Worm (Caenorhabditis elegans): ENCODE measurements around the gene C05G5.1.

Gene C05G5.1

DNA sequence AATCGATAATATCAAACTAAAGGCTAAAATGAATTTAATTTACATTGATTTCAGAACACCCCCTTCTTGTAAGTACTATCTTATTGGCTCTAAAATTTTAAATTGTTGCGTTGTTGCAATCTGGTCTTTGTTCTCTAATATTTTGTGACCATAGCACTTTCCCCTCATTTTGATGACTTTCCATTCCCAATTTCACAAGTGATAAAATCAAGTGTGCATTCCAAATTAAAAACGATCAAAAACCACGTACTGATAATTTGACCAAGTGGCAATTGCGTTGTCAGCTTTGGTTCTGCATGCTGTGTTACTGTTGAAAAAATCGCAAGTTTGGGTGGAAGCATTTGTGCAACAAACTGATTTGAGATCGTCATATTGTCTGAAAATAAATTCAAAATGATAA, 30.4 kb upstream of the C05G5.1 start:
- TF ChIP-seq dmd-6 (GFP tag; IDR thresholded peaks at IDR 0.05) = peak; percentile 52
- TF ChIP-seq nhr-11 (tag; optimal IDR thresholded peaks at IDR 0.05) = no peak
- no peak for TF ChIP-seq mes-2 (tag; optimal IDR thresholded peaks at IDR 0.05; ENCODE audit: poor library complexity, severe bottlenecking)
- TF ChIP-seq hlh-11 (tag; optimal IDR thresholded peaks at IDR 0.05) = peak; percentile 6
- no peak for TF ChIP-seq dpl-1 (GFP tag; optimal IDR thresholded peaks at IDR 0.05)
- no peak for TF ChIP-seq gei-8 (GFP tag; optimal IDR thresholded peaks at IDR 0.05)
- TF ChIP-seq ZK546.5 (tag; optimal IDR thresholded peaks at IDR 0.05) = no peak
- peak; percentile 65 for TF ChIP-seq pqm-1 (tag; optimal IDR thresholded peaks at IDR 0.05)
- TF ChIP-seq saeg-2 (GFP tag; IDR thresholded peaks at IDR 0.05) = no peak
- TF ChIP-seq nhr-42 (GFP tag; IDR thresholded peaks at IDR 0.05) = no peak
- TF ChIP-seq arid-1 (GFP tag; conservative IDR thresholded peaks at IDR 0.05) = no peak
- TF ChIP-seq aha-1 (tag) = peak; percentile 63
- TF ChIP-seq T26A8.4 (GFP tag; IDR thresholded peaks at IDR 0.05) = no peak
- TF ChIP-seq zfp-3 (GFP tag; conservative IDR thresholded peaks at IDR 0.05) = no peak
- peak; percentile 1 for TF ChIP-seq dve-1 (tag; optimal IDR thresholded peaks at IDR 0.05; ENCODE audit: insufficient read depth)
- peak; percentile 40 for TF ChIP-seq nhr-28 (tag; optimal IDR thresholded peaks at IDR 0.05)

- TF ChIP-seq F26F4.8 (GFP tag; conservative IDR thresholded peaks at IDR 0.05) (no peak), mep-1 (tag; optimal IDR thresholded peaks at IDR 0.05) (no peak), lin-38 (GFP tag; IDR thresholded peaks at IDR 0.05) (no peak), aha-1 (tag) (peak; percentile 9), spr-3 (GFP tag; optimal IDR thresholded peaks at IDR 0.05) (no peak), Y48G9A.11 (GFP tag; IDR thresholded peaks at IDR 0.05) (no peak), cey-2 (tag; optimal IDR thresholded peaks at IDR 0.05; ENCODE audit: borderline replicate concordance, insufficient read depth) (no peak), skn-1 (tag; optimal IDR thresholded peaks at IDR 0.05) (no peak), F10B5.3 (tag; optimal IDR thresholded peaks at IDR 0.05) (no peak), hlh-11 (tag; optimal IDR thresholded peaks at IDR 0.05) (peak; percentile 56), madf-9 (GFP tag; conservative IDR thresholded peaks at IDR 0.05) (no peak), Y75B8A.6 (GFP tag; IDR thresholded peaks at IDR 0.05) (no peak), nhr-102 (tag; optimal IDR thresholded peaks at IDR 0.05) (no peak), zip-2 (tag; optimal IDR thresholded peaks at IDR 0.05) (no peak), nhr-28 (tag; optimal IDR thresholded peaks at IDR 0.05) (peak; percentile 79), pqm-1 (tag; optimal IDR thresholded peaks at IDR 0.05) (peak; percentile 73), pha-4 (GFP tag; IDR thresholded peaks at IDR 0.05) (no peak), pha-4 (tag; optimal IDR thresholded peaks at IDR 0.05) (no peak), Y105C5A.15 (GFP tag; IDR thresholded peaks at IDR 0.05) (no peak), nhr-237 (tag; optimal IDR thresholded peaks at IDR 0.05) (no peak), nhr-48 (tag; optimal IDR thresholded peaks at IDR 0.05) (no peak), zfp-2 (tag; optimal IDR thresholded peaks at IDR 0.05) (no peak), dmd-6 (GFP tag; IDR thresholded peaks at IDR 0.05) (peak; percentile 68), duxl-1 (tag; optimal IDR thresholded peaks at IDR 0.05; ENCODE audit: poor library complexity) (no peak), unc-62 (GFP tag; optimal IDR thresholded peaks at IDR 0.05 in 1 of 2) (peak in 1 of 2 experiments; percentile 94), unc-62 (tag; optimal IDR thresholded peaks at IDR 0.05) (no peak), zfp-3 (GFP tag; conservative IDR thresholded peaks at IDR 0.05) (no peak), rbr-2 (tag; optimal IDR thresholded peaks at IDR 0.05) (no peak), nhr-41 (GFP tag; IDR thresholded peaks at IDR 0.05) (no peak), nhr-10 (tag; optimal IDR thresholded peaks at IDR 0.05) (no peak), ces-1 (GFP tag; optimal IDR thresholded peaks at IDR 0.05) (no peak), daf-16 (GFP tag; optimal IDR thresholded peaks at IDR 0.05) (no peak), daf-16 (tag; optimal IDR thresholded peaks at IDR 0.05) (peak; percentile 65), T20F7.1 (GFP tag; optimal IDR thresholded peaks at IDR 0.05) (no peak), fkh-10 (GFP tag; optimal IDR thresholded peaks at IDR 0.05) (no peak), dpl-1 (GFP tag; optimal IDR thresholded peaks at IDR 0.05) (no peak), lim-7 (GFP tag; IDR thresholded peaks at IDR 0.05) (no peak), lin-13 (GFP tag; optimal IDR thresholded peaks at IDR 0.05) (no peak), lin-29 (GFP tag; IDR thresholded peaks at IDR 0.05) (no peak), nhr-111 (GFP tag; optimal IDR thresholded peaks at IDR 0.05) (no peak), hlh-30 (tag; optimal IDR thresholded peaks at IDR 0.05; ENCODE audit: insufficient read depth) (no peak), jun-1 (tag; optimal IDR thresholded peaks at IDR 0.05) (no peak)
These were observed 29.1 kb upstream of the C05G5.1 start for ce11 chrX:14768989-14769388.
